Fruit fly (Drosophila melanogaster) whole organism, embryonic: Measurements from ENCODE around the gene CG43402.

ENCODE experiments used
- Antp ChIP-seq: fragments of 200-800 bp; sonication (Bioruptor generic); optimal IDR thresholded peaks from 3 replicates; lab custom pipeline; 2016; ENCODE audit warnings: missing biosample characterization, missing genetic modification characterization
- Blimp-1 ChIP-seq: fragments of 200-800 bp; sonication (Bioruptor generic); optimal IDR thresholded peaks from 3 replicates; lab custom pipeline; 2018; ENCODE audit warnings: missing biosample characterization, missing genetic modification characterization, mild to moderate bottlenecking, moderate library complexity, missing genetic modification reagents
- CG10654 ChIP-seq: fragments of 200-800 bp; sonication (Bioruptor generic); optimal IDR thresholded peaks from 2 replicates; lab custom pipeline; 2016; ENCODE audit warnings: missing biosample characterization, missing genetic modification characterization
- CG1233 ChIP-seq: fragments of 200-800 bp; sonication (Bioruptor generic); optimal IDR thresholded peaks from 4 replicates; lab custom pipeline; 2018; ENCODE audit warnings: missing biosample characterization, mild to moderate bottlenecking, missing genetic modification characterization
- CG14014 ChIP-seq: fragments of 200-800 bp; sonication (Bioruptor generic); IDR thresholded peaks from 2 replicates; pipeline ENCODE4 v1.3.6; 2022; ENCODE audit warnings: missing biosample characterization, missing genetic modification characterization
- CG17359 ChIP-seq: fragments of 200-800 bp; sonication (Bioruptor generic); optimal IDR thresholded peaks from 3 replicates; lab custom pipeline; 2018; ENCODE audit warnings: missing biosample characterization, mild to moderate bottlenecking, missing genetic modification characterization, moderate library complexity
- CG17361 ChIP-seq: fragments of 200-800 bp; sonication (Bioruptor generic); IDR thresholded peaks from 3 replicates; pipeline ENCODE4 v1.3.6; 2022; ENCODE audit warnings: missing biosample characterization, missing genetic modification characterization
- CG17568 ChIP-seq: fragments of 200-800 bp; sonication (Bioruptor generic); optimal IDR thresholded peaks from 2 replicates; lab custom pipeline; 2018; ENCODE audit warnings: missing biosample characterization, mild to moderate bottlenecking, missing genetic modification characterization, moderate library complexity
- CG2712 ChIP-seq: fragments of 200-800 bp; optimal IDR thresholded peaks from 3 replicates; lab custom pipeline; 2019; ENCODE audit warnings: missing biosample characterization, mild to moderate bottlenecking, missing genetic modification characterization, moderate library complexity
- CG32772 ChIP-seq: fragments of 200-800 bp; sonication (Bioruptor generic); IDR thresholded peaks from 2 replicates; pipeline ENCODE4 v1.3.6; 2022; ENCODE audit warnings: missing biosample characterization, missing genetic modification characterization
- CG34224 ChIP-seq: fragments of 200-800 bp; sonication (Bioruptor generic); IDR thresholded peaks from 3 replicates; pipeline ENCODE4 v1.3.6; 2022; ENCODE audit warnings: missing biosample characterization, missing genetic modification characterization; ENCODE audit not compliant: partially characterized antibody
- CG4854 ChIP-seq: fragments of 200-800 bp; sonication (Bioruptor generic); optimal IDR thresholded peaks from 2 replicates; lab custom pipeline; 2016; ENCODE audit warnings: missing biosample characterization, missing genetic modification characterization, inconsistent platforms
- CG7357 ChIP-seq: fragments of 200-800 bp; sonication (Bioruptor generic); IDR thresholded peaks from 3 replicates; pipeline ENCODE4 v1.3.6; 2022; ENCODE audit warnings: missing biosample characterization, missing genetic modification characterization
- CG7745 ChIP-seq: fragments of 200-800 bp; sonication (Bioruptor generic); optimal IDR thresholded peaks from 2 replicates; lab custom pipeline; 2018; ENCODE audit warnings: missing biosample characterization, mild to moderate bottlenecking, missing genetic modification characterization, moderate library complexity
- CG8290 ChIP-seq, 3 experiments: fragments of 200-800 bp; sonication (Bioruptor generic); optimal IDR thresholded peaks; 2 replicates each; lab custom pipeline; 2016 to 2019; ENCODE audit warnings: missing biosample characterization in 3 of 3, missing genetic modification characterization in 3 of 3, mild to moderate bottlenecking in 2 of 3, moderate library complexity in 1 of 3
- CG9797 ChIP-seq: fragments of 200-800 bp; sonication (Bioruptor generic); optimal IDR thresholded peaks from 3 replicates; lab custom pipeline; 2018; ENCODE audit warnings: missing biosample characterization, mild to moderate bottlenecking, missing genetic modification characterization
- D19B ChIP-seq: fragments of 200-800 bp; sonication (Bioruptor generic); optimal IDR thresholded peaks from 2 replicates; lab custom pipeline; 2017; ENCODE audit warnings: missing biosample characterization, mild to moderate bottlenecking, missing genetic modification characterization
- Fer3 ChIP-seq: fragments of 200-800 bp; sonication (Bioruptor generic); optimal IDR thresholded peaks from 2 replicates; lab custom pipeline; 2018; ENCODE audit warnings: missing biosample characterization, mild to moderate bottlenecking, missing genetic modification characterization, moderate library complexity
- Hand ChIP-seq: fragments of 200-800 bp; sonication (Bioruptor generic); optimal IDR thresholded peaks from 2 replicates; lab custom pipeline; 2017; ENCODE audit warnings: mild to moderate bottlenecking, missing biosample characterization, missing genetic modification reagents, missing genetic modification characterization
- Meics ChIP-seq: fragments of 200-800 bp; sonication (Bioruptor generic); optimal IDR thresholded peaks from 2 replicates; lab custom pipeline; 2017; ENCODE audit warnings: missing biosample characterization, mild to moderate bottlenecking, missing genetic modification characterization
- NC2β ChIP-seq: fragments of 200-800 bp; sonication (Bioruptor generic); optimal IDR thresholded peaks from 2 replicates; lab custom pipeline; 2016; ENCODE audit warnings: missing biosample characterization, missing genetic modification characterization
- Nf-YC ChIP-seq: fragments of 200-800 bp; optimal IDR thresholded peaks from 3 replicates; lab custom pipeline; 2019; ENCODE audit warnings: missing biosample characterization, mild to moderate bottlenecking, missing genetic modification characterization, moderate library complexity
- Rfx ChIP-seq: fragments of 200-800 bp; sonication (Bioruptor generic); IDR thresholded peaks from 2 replicates; pipeline ENCODE4 v1.3.6; 2022; ENCODE audit warnings: missing biosample characterization, missing genetic modification characterization
- Side ChIP-seq: fragments of 200-800 bp; sonication (Bioruptor generic); optimal IDR thresholded peaks from 2 replicates; lab custom pipeline; 2016; ENCODE audit warnings: missing biosample characterization, missing genetic modification characterization
- Sin3A ChIP-seq: fragments of >200 bp; optimal IDR thresholded peaks from 2 replicates; lab custom pipeline; 2018
- Spps ChIP-seq: fragments of 200-800 bp; sonication (Bioruptor generic); optimal IDR thresholded peaks from 2 replicates; lab custom pipeline; 2018; ENCODE audit warnings: missing biosample characterization, mild to moderate bottlenecking, missing genetic modification characterization
- Taf1 ChIP-seq: fragments of 200-800 bp; sonication (Bioruptor generic); IDR thresholded peaks from 2 replicates; pipeline ENCODE4 v1.3.6; 2022; ENCODE audit warnings: missing biosample characterization, missing genetic modification characterization
- Tbp ChIP-seq: fragments of >200 bp; optimal IDR thresholded peaks from 2 replicates; lab custom pipeline; 2018; ENCODE audit warnings: missing biosample characterization, missing genetic modification characterization
- bigmax ChIP-seq: fragments of 200-800 bp; sonication (Bioruptor generic); optimal IDR thresholded peaks from 2 replicates; lab custom pipeline; 2018; ENCODE audit warnings: missing biosample characterization, mild to moderate bottlenecking, missing genetic modification characterization
- ci ChIP-seq: fragments of 200-800 bp; sonication (Bioruptor generic); IDR thresholded peaks from 3 replicates; pipeline ENCODE4 v1.3.6; 2022; ENCODE audit warnings: missing biosample characterization, missing genetic modification characterization
- dysf ChIP-seq: fragments of 200-800 bp; sonication (Bioruptor generic); IDR thresholded peaks from 3 replicates; pipeline ENCODE4 v1.3.6; 2022; ENCODE audit warnings: missing biosample characterization, missing genetic modification characterization
- exex ChIP-seq: fragments of 200-800 bp; sonication (Bioruptor generic); optimal IDR thresholded peaks from 4 replicates; lab custom pipeline; 2018; ENCODE audit warnings: missing biosample characterization, mild to moderate bottlenecking, missing genetic modification characterization, moderate library complexity
- eyg ChIP-seq: fragments of 200-800 bp; sonication (Bioruptor generic); optimal IDR thresholded peaks from 3 replicates; lab custom pipeline; 2016; ENCODE audit warnings: missing biosample characterization, missing genetic modification characterization
- gce ChIP-seq: fragments of 200-800 bp; sonication (Bioruptor generic); IDR thresholded peaks from 3 replicates; pipeline ENCODE4 v1.3.6; 2022; ENCODE audit warnings: missing biosample characterization, missing genetic modification characterization
- gem ChIP-seq: fragments of 200-800 bp; sonication (Bioruptor generic); optimal IDR thresholded peaks from 2 replicates; lab custom pipeline; 2019; ENCODE audit warnings: missing biosample characterization, mild to moderate bottlenecking, missing genetic modification characterization, moderate library complexity
- jing ChIP-seq: fragments of 200-800 bp; sonication (Bioruptor generic); optimal IDR thresholded peaks from 2 replicates; lab custom pipeline; 2018; ENCODE audit warnings: missing biosample characterization, mild to moderate bottlenecking, missing genetic modification characterization
- ken ChIP-seq: fragments of 200-800 bp; sonication (Bioruptor generic); IDR thresholded peaks from 3 replicates; pipeline ENCODE4 v1.3.6; 2022; ENCODE audit warnings: missing biosample characterization, missing genetic modification characterization
- nerfin-2 ChIP-seq: fragments of 200-800 bp; sonication (Bioruptor generic); IDR thresholded peaks from 2 replicates; pipeline ENCODE4 v1.3.6; 2022; ENCODE audit warnings: missing biosample characterization, missing genetic modification characterization; ENCODE audit not compliant: partially characterized antibody
- phol ChIP-seq: fragments of 200-800 bp; sonication (Bioruptor generic); optimal IDR thresholded peaks from 3 replicates; lab custom pipeline; 2018; ENCODE audit warnings: missing biosample characterization, mild to moderate bottlenecking, missing genetic modification characterization, moderate library complexity
- pros ChIP-seq: fragments of 200-800 bp; sonication (Bioruptor generic); optimal IDR thresholded peaks from 3 replicates; lab custom pipeline; 2019; ENCODE audit warnings: missing biosample characterization, mild to moderate bottlenecking, missing genetic modification characterization, moderate library complexity
- psq ChIP-seq: fragments of 200-800 bp; sonication (Bioruptor generic); optimal IDR thresholded peaks from 2 replicates; lab custom pipeline; 2017; ENCODE audit warnings: missing biosample characterization, missing genetic modification characterization
- run ChIP-seq: fragments of 200-800 bp; sonication (Bioruptor generic); optimal IDR thresholded peaks from 3 replicates; lab custom pipeline; 2018; ENCODE audit warnings: missing biosample characterization, mild to moderate bottlenecking, missing genetic modification characterization
- sc ChIP-seq, 3 experiments: fragments of >200 bp in 2 of 3; fragments of 200-800 bp in 1 of 3; sonication (Bioruptor generic) in 1 of 3; optimal IDR thresholded peaks; 2 replicates in 2 of 3; 3 replicates in 1 of 3; lab custom pipeline; 2017; ENCODE audit warnings: mild to moderate bottlenecking in 1 of 3, missing biosample characterization in 1 of 3, missing genetic modification characterization in 1 of 3, missing genetic modification reagents in 1 of 3
- ssp ChIP-seq: fragments of 200-800 bp; sonication (Bioruptor generic); IDR thresholded peaks from 2 replicates; pipeline ENCODE4 v1.3.6; 2022; ENCODE audit warnings: missing biosample characterization, missing genetic modification characterization
- stwl ChIP-seq: fragments of 200-800 bp; sonication (Bioruptor generic); optimal IDR thresholded peaks from 3 replicates; lab custom pipeline; 2018; ENCODE audit warnings: missing biosample characterization, mild to moderate bottlenecking, missing genetic modification characterization, moderate library complexity
- ttk ChIP-seq: fragments of 200-800 bp; sonication (Bioruptor generic); IDR thresholded peaks from 2 replicates; pipeline ENCODE4 v2.1.2; 2022; ENCODE audit warnings: missing biosample characterization, missing genetic modification characterization
- tx ChIP-seq: fragments of 200-800 bp; sonication (Bioruptor generic); optimal IDR thresholded peaks from 2 replicates; lab custom pipeline; 2016; ENCODE audit warnings: missing biosample characterization, missing genetic modification characterization
- unc-4 ChIP-seq: fragments of 200-800 bp; sonication (Bioruptor generic); IDR thresholded peaks from 2 replicates; pipeline ENCODE4 v1.3.6; 2022; ENCODE audit warnings: missing biosample characterization, missing genetic modification characterization; ENCODE audit not compliant: partially characterized antibody
- unpg ChIP-seq: fragments of 200-800 bp; sonication (Bioruptor generic); optimal IDR thresholded peaks from 3 replicates; lab custom pipeline; 2018; ENCODE audit warnings: missing biosample characterization, mild to moderate bottlenecking, missing genetic modification characterization, moderate library complexity
- vnd ChIP-seq: fragments of 200-800 bp; sonication (Bioruptor generic); IDR thresholded peaks from 3 replicates; pipeline ENCODE4 v1.3.6; 2022; ENCODE audit warnings: missing biosample characterization, missing genetic modification characterization; ENCODE audit not compliant: partially characterized antibody

CG43402 gene

DNA sequence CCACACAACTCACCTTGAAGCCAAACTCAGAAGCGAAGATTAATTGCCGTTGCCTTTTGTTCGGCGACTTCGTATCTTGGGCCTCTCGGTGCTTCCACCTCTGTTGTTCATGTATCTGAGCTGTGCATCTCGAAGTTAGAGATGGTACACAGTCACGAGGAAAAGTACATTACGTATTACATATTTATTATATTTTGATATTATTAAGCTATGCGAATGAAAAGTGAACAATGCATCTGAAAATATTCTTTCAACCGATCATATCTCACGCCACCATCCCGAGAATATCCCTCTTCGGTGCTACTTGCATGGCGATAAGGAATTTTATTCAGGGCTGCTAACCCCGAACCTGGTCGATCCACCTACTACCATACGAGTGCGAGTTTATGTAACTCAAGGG lies 2.6 kb downstream of the CG43402 start (continued):
- no peak for TF ChIP-seq bigmax
- peak; percentile 25 for TF ChIP-seq phol
- no peak for TF ChIP-seq Taf1 (GFP tag; lab: Robert Waterston, UW)
- no peak for TF ChIP-seq eyg (GFP tag; lab: Kevin White, UChicago)
- no peak for TF ChIP-seq vnd
- peak; percentile 48; the same call in 1 of the 3 replicates for TF ChIP-seq ci (GFP tag; lab: Robert Waterston, UW)
- peak; percentile 51 for TF ChIP-seq Blimp-1
- TF ChIP-seq ken (GFP tag; lab: Robert Waterston, UW) = peak; percentile 48; the same call in 1 of the 3 replicates
- no peak for TF ChIP-seq Rfx (GFP tag; lab: Robert Waterston, UW)
- TF ChIP-seq CG10654 (GFP tag; lab: Kevin White, UChicago) = no peak
- no peak for TF ChIP-seq nerfin-2 (GFP tag; lab: Robert Waterston, UW)
- no peak for TF ChIP-seq CG7357 (GFP tag; lab: Robert Waterston, UW)
- TF ChIP-seq CG32772 = 0 out of 2 replicates have a peak, but pooled peaks have one; percentile 12
- no peak for TF ChIP-seq psq (GFP tag; lab: Kevin White, UChicago)
- TF ChIP-seq CG17568 (GFP tag; lab: Kevin White, UChicago) = no peak
- 0 out of 3 replicates have a peak, but pooled peaks have one; percentile 39 for TF ChIP-seq CG17361 (GFP tag; lab: Robert Waterston, UW)
- no peak for TF ChIP-seq Sin3A (lab: Kevin White, UChicago)
- no peak for TF ChIP-seq CG8290 (GFP tag; optimal IDR thresholded peaks at IDR 0.05; lab: Kevin White, UChicago)
- TF ChIP-seq CG8290 (tag; optimal IDR thresholded peaks at IDR 0.05; lab: Kevin White, UChicago) = no peak
- peak; percentile 61 for TF ChIP-seq CG17359 (tag; lab: Kevin White, UChicago)
- TF ChIP-seq tx (GFP tag; lab: Kevin White, UChicago) = no peak
- peak; percentile 22 for TF ChIP-seq unpg
- no peak for TF ChIP-seq Meics (GFP tag; lab: Kevin White, UChicago)
- no peak for TF ChIP-seq D19B (GFP tag; lab: Kevin White, UChicago)
- TF ChIP-seq Tbp = no peak
- TF ChIP-seq ssp (GFP tag; lab: Robert Waterston, UW) = peak; percentile 35; the same call in 1 of the 2 replicates
- TF ChIP-seq gce (GFP tag; lab: Robert Waterston, UW) = no peak
- no peak for TF ChIP-seq Fer3 (tag; lab: Kevin White, UChicago)
- TF ChIP-seq Nf-YC (tag; lab: Kevin White, UChicago) = no peak
- peak; percentile 56 for TF ChIP-seq gem (tag; lab: Kevin White, UChicago)
- TF ChIP-seq CG9797 (GFP tag; lab: Kevin White, UChicago) = no peak
- no peak for TF ChIP-seq Hand (GFP tag; lab: Kevin White, UChicago)
- TF ChIP-seq ttk (GFP tag; lab: Robert Waterston, UW) = no peak
- no peak for TF ChIP-seq CG1233 (GFP tag; lab: Kevin White, UChicago)
- no peak for TF ChIP-seq CG4854 (GFP tag; lab: Kevin White, UChicago)
- peak; percentile 23 for TF ChIP-seq Spps (tag; lab: Kevin White, UChicago)
- peak; percentile 23 for TF ChIP-seq stwl (tag; lab: Kevin White, UChicago)
- 0 out of 2 replicates have a peak, but pooled peaks have one; percentile 17 for TF ChIP-seq unc-4 (GFP tag; lab: Robert Waterston, UW)
- TF ChIP-seq Side = no peak
- TF ChIP-seq CG34224 (GFP tag; lab: Robert Waterston, UW) = no peak
- no peak for TF ChIP-seq dysf (GFP tag; lab: Robert Waterston, UW)
- no peak for TF ChIP-seq run (tag; lab: Kevin White, UChicago)
- TF ChIP-seq CG14014 (GFP tag; lab: Robert Waterston, UW) = no peak
- TF ChIP-seq CG2712 (tag; lab: Kevin White, UChicago) = peak; percentile 63
- no peak for TF ChIP-seq CG7745 (tag; lab: Kevin White, UChicago)
- no peak for TF ChIP-seq pros (GFP tag; lab: Kevin White, UChicago)
- TF ChIP-seq NC2β (GFP tag; lab: Kevin White, UChicago) = no peak
- no peak for TF ChIP-seq jing (GFP tag; lab: Kevin White, UChicago)
- no peak for TF ChIP-seq exex (tag; lab: Kevin White, UChicago)
- no peak for TF ChIP-seq Antp
- no peak for TF ChIP-seq sc (optimal IDR thresholded peaks at IDR 0.05; lab: Kevin White, UChicago)
- TF ChIP-seq sc (GFP tag; optimal IDR thresholded peaks at IDR 0.05; lab: Kevin White, UChicago) = peak; percentile 12
